Worm (Caenorhabditis elegans) whole organism, L2 larva: ENCODE results near the gene srlf-30.
A peak's percentile ranks its signal among the peaks of the same experiment; 100 is the strongest.

Experiments used
- ZK546.5 ChIP-seq: sonication (generic microtip); optimal IDR thresholded peaks from 2 replicates; lab custom pipeline; 2017; ENCODE audit warnings: missing biosample characterization, missing genetic modification characterization
- ama-1 ChIP-seq: fragments of 150-350 bp; optimal IDR thresholded peaks from 2 replicates; lab custom pipeline; 2018; ENCODE audit warnings: inconsistent platforms
- elt-1 ChIP-seq: fragments of 150-350 bp; optimal IDR thresholded peaks from 2 replicates; lab custom pipeline; 2014; ENCODE audit warnings: missing biosample characterization, missing genetic modification characterization
- nhr-237 ChIP-seq: fragments of 150-350 bp; optimal IDR thresholded peaks from 2 replicates; lab custom pipeline; 2014; ENCODE audit warnings: missing biosample characterization, missing genetic modification characterization
- nhr-25 ChIP-seq: fragments of 150-350 bp; sonication (generic microtip); optimal IDR thresholded peaks from 3 replicates; lab custom pipeline; 2014; ENCODE audit warnings: missing biosample characterization, missing genetic modification characterization
- unc-39 ChIP-seq: fragments of 150-350 bp; optimal IDR thresholded peaks from 2 replicates; lab custom pipeline; 2014; ENCODE audit warnings: missing biosample characterization, missing genetic modification characterization

DNA sequence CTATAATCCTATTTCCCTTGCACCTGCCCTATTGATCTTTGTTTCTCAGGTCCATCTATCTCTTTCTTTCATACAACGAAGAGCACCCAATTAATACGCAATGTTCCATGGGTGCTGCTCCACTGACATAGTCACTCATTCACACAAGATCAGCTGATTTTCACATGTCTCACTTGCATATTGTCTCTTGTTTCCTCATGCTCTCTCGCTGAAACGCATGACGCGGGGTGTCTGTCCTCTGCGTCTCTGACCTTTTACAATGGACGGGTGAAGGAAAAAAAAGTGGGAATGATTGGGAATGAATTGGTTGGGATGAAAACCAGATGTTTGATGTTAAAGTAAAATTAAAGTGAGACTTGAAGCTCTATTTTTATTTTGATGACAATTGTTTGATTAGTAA lies 35.2 kb downstream of the srlf-30 start:
- TF ChIP-seq elt-1 = no peak
- no peak for TF ChIP-seq unc-39
- TF ChIP-seq ZK546.5 = no peak
- peak; percentile 84 for TF ChIP-seq ama-1 (lab: Kevin White, UChicago)
- TF ChIP-seq nhr-237 (tag; lab: Kevin White, UChicago) = no peak
- peak; percentile 74 for TF ChIP-seq nhr-25 (tag; lab: Kevin White, UChicago)
